Worm (Caenorhabditis elegans) whole organism, L2 larva: ENCODE data around the gene dnj-5.

Experiments
- C34F6.9 ChIP-seq: fragments of 150-350 bp; optimal IDR thresholded peaks from 2 replicates; lab custom pipeline; 2014; ENCODE audit warnings: missing biosample characterization, missing genetic modification characterization
- F13H6.1 ChIP-seq: sonication (generic microtip); optimal IDR thresholded peaks from 2 replicates; lab custom pipeline; 2016; ENCODE audit warnings: missing genetic modification characterization, missing compliant biosample characterization
- R02D3.7 ChIP-seq: fragments of 150-350 bp; optimal IDR thresholded peaks from 2 replicates; lab custom pipeline; 2014; ENCODE audit warnings: missing biosample characterization, missing genetic modification characterization
- Y55F3AM.14 ChIP-seq: fragments of 200-800 bp; sonication (Bioruptor generic); optimal IDR thresholded peaks from 2 replicates; lab custom pipeline; 2018; ENCODE audit warnings: mild to moderate bottlenecking, missing genetic modification characterization, missing compliant biosample characterization
- ZK546.5 ChIP-seq: sonication (generic microtip); optimal IDR thresholded peaks from 2 replicates; lab custom pipeline; 2017; ENCODE audit warnings: missing biosample characterization, missing genetic modification characterization
- alr-1 ChIP-seq: fragments of 150-350 bp; optimal IDR thresholded peaks from 2 replicates; lab custom pipeline; 2014; ENCODE audit warnings: missing biosample characterization, missing genetic modification characterization
- ama-1 ChIP-seq: fragments of 150-350 bp; optimal IDR thresholded peaks from 2 replicates; lab custom pipeline; 2018; ENCODE audit warnings: inconsistent platforms
- blmp-1 ChIP-seq: sonication (generic microtip); optimal IDR thresholded peaks from 2 replicates; lab custom pipeline; 2017; ENCODE audit warnings: missing genetic modification characterization, mild to moderate bottlenecking, missing compliant biosample characterization, antibody characterized with exemption, moderate library complexity; ENCODE audit not compliant: insufficient read depth
- ceh-16 ChIP-seq: fragments of 150-350 bp; optimal IDR thresholded peaks from 2 replicates; lab custom pipeline; 2014; ENCODE audit warnings: missing biosample characterization, missing genetic modification characterization
- ceh-82 ChIP-seq: fragments of 150-350 bp; optimal IDR thresholded peaks from 2 replicates; lab custom pipeline; 2014; ENCODE audit warnings: missing biosample characterization, missing genetic modification characterization
- crh-2 ChIP-seq: sonication (generic microtip); optimal IDR thresholded peaks from 2 replicates; lab custom pipeline; 2017; ENCODE audit warnings: missing biosample characterization, missing genetic modification characterization
- dmd-4 ChIP-seq: sonication (generic microtip); optimal IDR thresholded peaks from 2 replicates; lab custom pipeline; 2017; ENCODE audit warnings: missing biosample characterization, missing genetic modification characterization
- egl-27 ChIP-seq: sonication (generic microtip); optimal IDR thresholded peaks from 3 replicates; lab custom pipeline; 2017; ENCODE audit warnings: missing biosample characterization, missing genetic modification reagents, missing genetic modification characterization
- elt-1 ChIP-seq: fragments of 150-350 bp; optimal IDR thresholded peaks from 2 replicates; lab custom pipeline; 2014; ENCODE audit warnings: missing biosample characterization, missing genetic modification characterization
- elt-3 ChIP-seq: sonication (generic microtip); optimal IDR thresholded peaks from 2 replicates; lab custom pipeline; 2017; ENCODE audit warnings: missing biosample characterization, missing genetic modification characterization
- fos-1 ChIP-seq: fragments of 150-350 bp; optimal IDR thresholded peaks from 2 replicates; lab custom pipeline; 2014; ENCODE audit warnings: missing biosample characterization, missing genetic modification characterization
- gmeb-1 ChIP-seq: fragments of 150-350 bp; optimal IDR thresholded peaks from 2 replicates; lab custom pipeline; 2014; ENCODE audit warnings: missing biosample characterization, missing genetic modification characterization
- lin-11 ChIP-seq: fragments of 150-350 bp; sonication (generic microtip); optimal IDR thresholded peaks from 2 replicates; lab custom pipeline; 2014; ENCODE audit warnings: missing biosample characterization, missing genetic modification characterization, inconsistent platforms, mixed read lengths
- lin-13 ChIP-seq: fragments of 150-350 bp; optimal IDR thresholded peaks from 2 replicates; lab custom pipeline; 2014; ENCODE audit warnings: missing biosample characterization, missing genetic modification reagents, missing genetic modification characterization
- lin-39 ChIP-seq: fragments of 150-350 bp; optimal IDR thresholded peaks from 2 replicates; lab custom pipeline; 2014; ENCODE audit warnings: missing biosample characterization, missing genetic modification reagents, missing genetic modification characterization
- mab-5 ChIP-seq: fragments of 150-350 bp; optimal IDR thresholded peaks from 2 replicates; lab custom pipeline; 2014; ENCODE audit warnings: missing biosample characterization, missing genetic modification characterization
- mbf-1 ChIP-seq: sonication (generic microtip); optimal IDR thresholded peaks from 2 replicates; lab custom pipeline; 2017; ENCODE audit warnings: missing biosample characterization, missing genetic modification characterization
- mdl-1 ChIP-seq, 2 experiments: fragments of 150-350 bp in 1 of 2; sonication (generic microtip) in 1 of 2; optimal IDR thresholded peaks; 2 replicates each; lab custom pipeline; 2017; ENCODE audit warnings: missing biosample characterization in 2 of 2, missing genetic modification characterization in 2 of 2
- nhr-10 ChIP-seq: sonication (generic microtip); optimal IDR thresholded peaks from 2 replicates; lab custom pipeline; 2017; ENCODE audit warnings: missing biosample characterization, missing genetic modification characterization
- nhr-11 ChIP-seq: fragments of 150-350 bp; optimal IDR thresholded peaks from 2 replicates; lab custom pipeline; 2014; ENCODE audit warnings: missing biosample characterization, missing genetic modification characterization
- nhr-129 ChIP-seq: fragments of 150-350 bp; optimal IDR thresholded peaks from 2 replicates; lab custom pipeline; 2014; ENCODE audit warnings: missing biosample characterization, missing genetic modification characterization
- nhr-21 ChIP-seq: fragments of 150-350 bp; optimal IDR thresholded peaks from 2 replicates; lab custom pipeline; 2014; ENCODE audit warnings: missing biosample characterization, missing genetic modification characterization
- nhr-23 ChIP-seq: fragments of 150-350 bp; optimal IDR thresholded peaks from 2 replicates; lab custom pipeline; 2014; ENCODE audit warnings: missing biosample characterization, missing genetic modification reagents, missing genetic modification characterization
- nhr-237 ChIP-seq: fragments of 150-350 bp; optimal IDR thresholded peaks from 2 replicates; lab custom pipeline; 2014; ENCODE audit warnings: missing biosample characterization, missing genetic modification characterization
- nhr-25 ChIP-seq: fragments of 150-350 bp; sonication (generic microtip); optimal IDR thresholded peaks from 3 replicates; lab custom pipeline; 2014; ENCODE audit warnings: missing biosample characterization, missing genetic modification characterization
- nhr-6 ChIP-seq: fragments of 150-350 bp; optimal IDR thresholded peaks from 2 replicates; lab custom pipeline; 2014; ENCODE audit warnings: missing biosample characterization, missing genetic modification characterization
- nhr-77 ChIP-seq: fragments of 150-350 bp; optimal IDR thresholded peaks from 2 replicates; lab custom pipeline; 2014; ENCODE audit warnings: missing biosample characterization, missing genetic modification characterization
- peb-1 ChIP-seq: fragments of 150-350 bp; optimal IDR thresholded peaks from 2 replicates; lab custom pipeline; 2014; ENCODE audit warnings: missing biosample characterization, missing genetic modification characterization
- sem-4 ChIP-seq: fragments of 150-350 bp; optimal IDR thresholded peaks from 2 replicates; lab custom pipeline; 2014; ENCODE audit warnings: missing biosample characterization, missing genetic modification reagents, missing genetic modification characterization
- skn-1 ChIP-seq: sonication (generic microtip); optimal IDR thresholded peaks from 2 replicates; lab custom pipeline; 2017; ENCODE audit warnings: missing biosample characterization, missing genetic modification characterization
- sma-3 ChIP-seq: sonication (generic microtip); optimal IDR thresholded peaks from 2 replicates; lab custom pipeline; 2016; ENCODE audit warnings: missing genetic modification reagents, missing genetic modification characterization, missing compliant biosample characterization
- sma-9 ChIP-seq, 2 experiments: fragments of 150-350 bp in 1 of 2; sonication (generic microtip) in 1 of 2; optimal IDR thresholded peaks; 2 replicates each; lab custom pipeline; 2014 to 2016; ENCODE audit warnings: missing genetic modification characterization in 2 of 2, mild to moderate bottlenecking in 1 of 2, missing biosample characterization in 1 of 2, missing compliant biosample characterization in 1 of 2, missing genetic modification reagents in 1 of 2, moderate library complexity in 1 of 2
- snpc-4 ChIP-seq: fragments of 150-350 bp; optimal IDR thresholded peaks from 2 replicates; lab custom pipeline; 2014; ENCODE audit warnings: missing biosample characterization, missing genetic modification characterization
- unc-39 ChIP-seq: fragments of 150-350 bp; optimal IDR thresholded peaks from 2 replicates; lab custom pipeline; 2014; ENCODE audit warnings: missing biosample characterization, missing genetic modification characterization
- unc-55 ChIP-seq: fragments of 150-350 bp; sonication (generic microtip); optimal IDR thresholded peaks from 3 replicates; lab custom pipeline; 2014; ENCODE audit warnings: missing biosample characterization, missing genetic modification reagents, missing genetic modification characterization
- unc-62 ChIP-seq: fragments of 150-350 bp; optimal IDR thresholded peaks from 2 replicates; lab custom pipeline; 2014; ENCODE audit warnings: missing biosample characterization, missing genetic modification reagents, missing genetic modification characterization
- zag-1 ChIP-seq: fragments of 150-350 bp; optimal IDR thresholded peaks from 2 replicates; lab custom pipeline; 2014; ENCODE audit warnings: missing biosample characterization, missing genetic modification characterization
- ztf-1 ChIP-seq: fragments of 200-800 bp; sonication (Bioruptor generic); conservative IDR thresholded peaks from 2 replicates; pipeline ENCODE4 v1.3.6; 2022; ENCODE audit warnings: missing genetic modification characterization, missing compliant biosample characterization
- ztf-11 ChIP-seq: sonication (generic microtip); optimal IDR thresholded peaks from 2 replicates; lab custom pipeline; 2017; ENCODE audit warnings: missing biosample characterization, missing genetic modification characterization
- ztf-4 ChIP-seq: fragments of 150-350 bp; optimal IDR thresholded peaks from 2 replicates; lab custom pipeline; 2014; ENCODE audit warnings: missing biosample characterization, missing genetic modification characterization

Gene dnj-5

DNA sequence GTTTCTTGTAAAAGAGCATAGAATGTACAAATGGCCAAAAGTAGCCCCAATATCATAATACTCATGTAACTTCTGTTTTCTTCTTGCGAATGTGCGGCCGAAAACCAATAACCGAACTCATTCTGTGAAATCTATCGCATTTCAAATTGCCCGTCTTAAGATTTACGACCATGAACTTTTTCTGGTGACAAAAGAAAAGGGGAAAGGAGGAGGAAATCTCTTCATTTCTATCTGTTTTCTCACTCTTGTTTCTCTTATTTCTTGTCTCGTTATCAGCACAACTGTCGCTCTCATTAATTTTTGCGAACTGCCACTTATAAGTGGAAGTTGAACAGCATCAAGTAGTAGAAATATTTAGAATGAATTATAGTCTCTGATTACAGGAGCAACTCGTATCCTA, 17.0 kb downstream of the dnj-5 start (continued):
- peak; percentile 89 for TF ChIP-seq blmp-1 (tag; lab: Kevin White, UChicago)
- TF ChIP-seq nhr-25, result peak; percentile 19
- no peak for TF ChIP-seq gmeb-1 (tag; lab: Kevin White, UChicago)
- no peak for TF ChIP-seq ceh-16 (tag; lab: Kevin White, UChicago)
- no peak for TF ChIP-seq lin-11 (tag; lab: Kevin White, UChicago)
- no peak for TF ChIP-seq unc-39 (tag; lab: Kevin White, UChicago)
- TF ChIP-seq nhr-77 (tag; lab: Kevin White, UChicago), result no peak
- TF ChIP-seq elt-1 (tag; lab: Kevin White, UChicago), result no peak
- peak; percentile 75 for TF ChIP-seq sma-9 (GFP tag; optimal IDR thresholded peaks at IDR 0.05; lab: Kevin White, UChicago)
- TF ChIP-seq sma-9 (tag; optimal IDR thresholded peaks at IDR 0.05; lab: Kevin White, UChicago), result no peak
- no peak for TF ChIP-seq nhr-11 (tag; lab: Kevin White, UChicago)
- TF ChIP-seq nhr-237, result no peak
- TF ChIP-seq egl-27 (tag; lab: Kevin White, UChicago), result peak; percentile 87
- peak; percentile 45 for TF ChIP-seq sem-4 (tag; lab: Kevin White, UChicago)
- TF ChIP-seq ama-1 (lab: Kevin White, UChicago), result no peak
- TF ChIP-seq dmd-4 (tag; lab: Kevin White, UChicago), result no peak
- TF ChIP-seq ceh-82, result no peak

ce11 chrII:6840663-6841062, 17.4 kb downstream of the dnj-5 start:
- TF ChIP-seq nhr-10 (no peak), sma-3 (GFP tag; lab: Kevin White, UChicago) (no peak), nhr-21 (no peak), skn-1 (tag; lab: Kevin White, UChicago) (no peak), lin-11 (tag; lab: Kevin White, UChicago) (no peak), fos-1 (tag; lab: Kevin White, UChicago) (no peak), R02D3.7 (tag; lab: Kevin White, UChicago) (no peak), mbf-1 (tag; lab: Kevin White, UChicago) (no peak), unc-55 (GFP tag; lab: Kevin White, UChicago) (no peak), ztf-1 (GFP tag; lab: Robert Waterston, UW) (no peak), dmd-4 (tag; lab: Kevin White, UChicago) (no peak), ama-1 (lab: Kevin White, UChicago) (no peak), nhr-237 (no peak), unc-39 (tag; lab: Kevin White, UChicago) (no peak), C34F6.9 (no peak)

- TF ChIP-seq R02D3.7 (tag; lab: Kevin White, UChicago) (no peak), mbf-1 (tag; lab: Kevin White, UChicago) (no peak), fos-1 (tag; lab: Kevin White, UChicago) (no peak), lin-39 (tag; lab: Kevin White, UChicago) (no peak), elt-3 (tag; lab: Kevin White, UChicago) (no peak), nhr-21 (no peak), nhr-11 (tag; lab: Kevin White, UChicago) (no peak), lin-11 (tag; lab: Kevin White, UChicago) (no peak), gmeb-1 (tag; lab: Kevin White, UChicago) (no peak), peb-1 (tag; lab: Kevin White, UChicago) (no peak), sma-9 (GFP tag; optimal IDR thresholded peaks at IDR 0.05; lab: Kevin White, UChicago) (peak; percentile 80), sma-9 (tag; optimal IDR thresholded peaks at IDR 0.05; lab: Kevin White, UChicago) (no peak), nhr-77 (tag; lab: Kevin White, UChicago) (no peak), ZK546.5 (no peak), ceh-82 (no peak), C34F6.9 (peak; percentile 56), sma-3 (GFP tag; lab: Kevin White, UChicago) (no peak), nhr-23 (tag; lab: Kevin White, UChicago) (no peak), blmp-1 (tag; lab: Kevin White, UChicago) (no peak), mdl-1 (tag; optimal IDR thresholded peaks at IDR 0.05; lab: Kevin White, UChicago) (peak in 1 of 2 experiments; percentile 43), ztf-11 (tag; lab: Kevin White, UChicago) (no peak), unc-55 (GFP tag; lab: Kevin White, UChicago) (peak; percentile 21), alr-1 (tag; lab: Kevin White, UChicago) (no peak), crh-2 (tag; lab: Kevin White, UChicago) (peak; percentile 66), nhr-6 (tag; lab: Kevin White, UChicago) (no peak), unc-39 (tag; lab: Kevin White, UChicago) (no peak), zag-1 (no peak), dmd-4 (tag; lab: Kevin White, UChicago) (no peak), lin-13 (GFP tag; lab: Kevin White, UChicago) (no peak), sem-4 (tag; lab: Kevin White, UChicago) (peak; percentile 37), nhr-237 (no peak), Y55F3AM.14 (GFP tag; lab: Kevin White, UChicago) (no peak), mab-5 (no peak), snpc-4 (tag; lab: Kevin White, UChicago) (no peak), ztf-4 (tag; lab: Kevin White, UChicago) (no peak), elt-1 (tag; lab: Kevin White, UChicago) (no peak), nhr-129 (tag; lab: Kevin White, UChicago) (peak; percentile 92), F13H6.1 (peak; percentile 76), ceh-16 (tag; lab: Kevin White, UChicago) (no peak), ama-1 (lab: Kevin White, UChicago) (no peak), egl-27 (tag; lab: Kevin White, UChicago) (peak; percentile 76), ztf-1 (GFP tag; lab: Robert Waterston, UW) (no peak), nhr-10 (no peak), unc-62 (no peak)
Measured at ce11 chrII:6838977-6839376, 19.1 kb downstream of the dnj-5 start.
